Fruit fly (Drosophila melanogaster): ENCODE measurements around the gene Crz.

Crz gene

DNA sequence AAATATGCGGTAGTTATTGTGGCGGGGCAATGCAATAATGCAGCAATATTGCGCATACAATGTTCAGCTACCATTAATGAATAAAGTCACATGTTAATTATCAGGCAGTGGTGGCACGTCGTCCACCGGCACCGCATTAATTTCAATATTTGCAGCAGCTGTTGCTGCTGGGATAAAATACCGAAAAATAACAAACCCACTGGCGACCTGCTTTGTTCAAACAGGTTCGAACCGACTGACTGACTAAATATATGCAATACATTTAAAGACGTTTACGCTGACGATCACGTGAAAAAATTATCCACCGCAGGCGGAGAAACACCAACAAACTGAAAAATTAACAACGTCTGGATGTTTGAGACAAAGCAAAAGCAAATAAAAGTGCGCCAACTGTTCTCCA lies 17.2 kb upstream of the Crz start:
- no peak for TF ChIP-seq woc (GFP tag; optimal IDR thresholded peaks at IDR 0.05)
- no peak for TF ChIP-seq pan (optimal IDR thresholded peaks at IDR 0.05)
- no peak for TF ChIP-seq rgr (GFP tag; optimal IDR thresholded peaks at IDR 0.05)
- no peak for TF ChIP-seq foxo (GFP tag; optimal IDR thresholded peaks at IDR 0.05)
- no peak for TF ChIP-seq GATAd (GFP tag; optimal IDR thresholded peaks at IDR 0.05)
- no peak for TF ChIP-seq usp (GFP tag; optimal IDR thresholded peaks at IDR 0.05)
- TF ChIP-seq h (GFP tag; optimal IDR thresholded peaks at IDR 0.05) = no peak
- no peak for TF ChIP-seq sage (GFP tag; optimal IDR thresholded peaks at IDR 0.05)
- no peak for TF ChIP-seq CrebA (GFP tag; optimal IDR thresholded peaks at IDR 0.05; ENCODE audit: borderline replicate concordance)
- no peak for TF ChIP-seq Hnf4 (GFP tag; optimal IDR thresholded peaks at IDR 0.05)
- no peak for TF ChIP-seq dl (GFP tag; optimal IDR thresholded peaks at IDR 0.05; ENCODE audit: insufficient read depth in 1 of 2, partially characterized antibody in 2 of 2)
- no peak for TF ChIP-seq OdsH (GFP tag; optimal IDR thresholded peaks at IDR 0.05)
- no peak for TF ChIP-seq Mio (GFP tag; optimal IDR thresholded peaks at IDR 0.05)
- TF ChIP-seq Rel (GFP tag; optimal IDR thresholded peaks at IDR 0.05) = no peak
- no peak for TF ChIP-seq Rel (tag; optimal IDR thresholded peaks at IDR 0.05)
- TF ChIP-seq tai (GFP tag; optimal IDR thresholded peaks at IDR 0.05) = no peak
- TF ChIP-seq Sp1 (GFP tag; optimal IDR thresholded peaks at IDR 0.05) = no peak

DNA sequence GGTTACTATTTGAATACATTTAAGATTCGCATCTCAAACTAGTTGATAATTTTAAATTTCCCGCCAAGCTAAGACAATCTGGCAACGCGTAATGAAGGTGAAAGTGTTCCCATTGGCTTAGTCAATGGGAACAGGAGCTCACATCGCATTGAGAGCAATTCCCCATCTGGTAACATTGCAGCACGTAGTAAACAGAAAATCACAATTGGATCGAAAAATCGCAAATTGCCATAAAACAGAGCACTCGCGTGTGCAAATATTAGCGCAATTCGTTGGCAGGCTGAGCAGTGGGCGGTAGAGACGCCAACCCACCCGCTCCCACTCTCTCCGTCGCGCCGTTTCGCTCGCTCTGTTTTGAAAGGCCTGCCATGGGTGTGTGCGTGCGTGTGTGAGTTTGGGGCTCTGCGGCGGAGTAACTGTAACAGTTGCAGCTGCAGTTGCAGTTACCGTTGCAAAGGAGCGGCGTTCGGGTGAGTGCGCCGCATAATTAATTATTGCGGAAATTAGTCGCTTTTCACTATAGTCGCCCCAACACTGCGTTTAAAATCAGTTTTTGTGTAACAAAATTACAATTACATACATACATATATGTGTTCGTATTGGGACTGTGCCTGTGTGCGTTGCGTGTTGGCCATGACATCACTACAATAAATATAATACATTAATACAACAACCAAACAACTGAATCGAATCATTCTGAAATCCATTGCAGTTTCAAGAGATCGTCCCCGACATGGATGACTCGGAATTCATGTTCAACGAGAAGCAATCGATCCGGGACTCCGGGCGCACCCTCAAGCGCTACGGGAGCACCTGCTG lies 16.4 kb upstream of the Crz start:
- TF ChIP-seq Rel (GFP tag; optimal IDR thresholded peaks at IDR 0.05) (no peak), Rel (tag; optimal IDR thresholded peaks at IDR 0.05) (peak; percentile 47), h (GFP tag; optimal IDR thresholded peaks at IDR 0.05) (peak; percentile 45), N (GFP tag; optimal IDR thresholded peaks at IDR 0.05) (peak; percentile 1), pan (optimal IDR thresholded peaks at IDR 0.05) (no peak), psq (GFP tag; optimal IDR thresholded peaks at IDR 0.05) (peak; percentile 30), Myc (optimal IDR thresholded peaks at IDR 0.05) (no peak), Hr83 (GFP tag; optimal IDR thresholded peaks at IDR 0.05; ENCODE audit: poor library complexity, severe bottlenecking) (peak; percentile 50), OdsH (GFP tag; optimal IDR thresholded peaks at IDR 0.05) (peak; percentile 33)

DNA sequence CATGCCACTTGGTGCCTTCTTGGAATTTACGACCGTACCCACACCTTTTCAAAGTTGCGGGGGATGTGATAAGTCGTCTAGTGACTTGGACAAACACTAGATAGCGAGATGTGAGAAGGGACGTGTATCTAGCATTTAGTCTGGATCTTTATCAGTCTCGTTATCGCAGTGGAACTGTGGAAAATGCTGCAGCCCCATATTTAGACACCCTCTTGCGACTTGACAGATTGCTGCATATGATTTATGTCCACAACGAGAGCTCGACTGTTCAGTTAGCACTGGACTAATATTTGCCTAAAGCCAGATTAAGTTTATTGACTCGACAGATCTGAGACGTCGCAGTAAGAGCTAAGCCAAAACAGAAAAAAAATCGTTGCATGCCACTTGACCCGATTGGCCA lies 14.8 kb upstream of the Crz start:
- TF ChIP-seq lola (GFP tag; optimal IDR thresholded peaks at IDR 0.05) (no peak), jim (GFP tag; optimal IDR thresholded peaks at IDR 0.05) (no peak), dl (GFP tag; optimal IDR thresholded peaks at IDR 0.05; ENCODE audit: insufficient read depth in 1 of 2, partially characterized antibody in 2 of 2) (no peak), Dif (GFP tag; optimal IDR thresholded peaks at IDR 0.05; ENCODE audit: partially characterized antibody) (no peak), Myc (optimal IDR thresholded peaks at IDR 0.05) (no peak), Vsx2 (GFP tag; optimal IDR thresholded peaks at IDR 0.05; ENCODE audit: partially characterized antibody) (no peak), pan (optimal IDR thresholded peaks at IDR 0.05) (no peak), rgr (GFP tag; optimal IDR thresholded peaks at IDR 0.05) (no peak), Sp1 (GFP tag; optimal IDR thresholded peaks at IDR 0.05) (no peak), Dfd (GFP tag; optimal IDR thresholded peaks at IDR 0.05) (no peak), ey (GFP tag; optimal IDR thresholded peaks at IDR 0.05) (no peak), Hnf4 (GFP tag; optimal IDR thresholded peaks at IDR 0.05) (no peak), dmrt93B (GFP tag; optimal IDR thresholded peaks at IDR 0.05) (no peak), tai (GFP tag; optimal IDR thresholded peaks at IDR 0.05) (no peak), fru (GFP tag; optimal IDR thresholded peaks at IDR 0.05) (no peak), h (GFP tag; optimal IDR thresholded peaks at IDR 0.05) (no peak)

DNA sequence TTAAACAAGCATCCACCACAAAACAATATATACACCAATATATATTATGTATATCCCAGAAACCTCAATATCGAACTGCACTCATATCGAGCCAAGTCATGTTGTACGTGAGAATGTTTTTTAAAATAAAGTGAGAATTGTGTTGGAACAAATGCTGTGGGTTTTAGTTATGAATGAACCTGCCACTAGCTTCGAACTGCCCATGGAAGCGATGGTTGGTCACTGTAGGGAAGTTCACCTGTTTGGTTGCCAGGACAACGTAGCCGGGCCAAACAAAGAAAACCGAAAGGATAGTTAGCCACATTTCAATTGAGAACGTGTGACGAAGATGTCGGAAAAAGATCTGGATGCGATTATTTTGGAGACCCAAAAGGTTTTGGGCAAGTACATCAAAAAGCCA lies 12.5 kb upstream of the Crz start, which contains the start of gene IFT54:
Gene IFT54 (plus strand): TSS at position 301 of the 400 bp plus-strand sequence.
- TF ChIP-seq sage (GFP tag; optimal IDR thresholded peaks at IDR 0.05) (no peak), rgr (GFP tag; optimal IDR thresholded peaks at IDR 0.05) (no peak), Myc (optimal IDR thresholded peaks at IDR 0.05) (no peak), sv (GFP tag; optimal IDR thresholded peaks at IDR 0.05) (no peak), GATAd (GFP tag; optimal IDR thresholded peaks at IDR 0.05) (no peak), foxo (GFP tag; optimal IDR thresholded peaks at IDR 0.05) (no peak), psq (GFP tag; optimal IDR thresholded peaks at IDR 0.05) (no peak)

All from whole organism, wandering third instar larva.